Fruit fly (Drosophila melanogaster): ENCODE results near the gene CG12121.

CG12121 gene

dm6 chrX:9251212-9251877 is 19.2 kb upstream of the CG12121 start (continued):
- TF ChIP-seq HmgD (GFP tag; optimal IDR thresholded peaks at IDR 0.05) (no peak), btn (GFP tag; optimal IDR thresholded peaks at IDR 0.05) (peak; percentile 27), CG6175 (GFP tag; IDR thresholded peaks at IDR 0.05) (no peak), fd3F (GFP tag; optimal IDR thresholded peaks at IDR 0.05) (no peak), phol (tag; optimal IDR thresholded peaks at IDR 0.05) (peak; percentile 15), Atf6 (GFP tag; IDR thresholded peaks at IDR 0.05) (no peak), ken (GFP tag; IDR thresholded peaks at IDR 0.05) (no peak), Elba2 (GFP tag; optimal IDR thresholded peaks at IDR 0.05) (no peak), nerfin-2 (GFP tag; IDR thresholded peaks at IDR 0.05; ENCODE audit: partially characterized antibody) (no peak)

dm6 chrX:9250161-9250831 is 18.1 kb upstream of the CG12121 start, which contains the start of gene CG17754:
Gene CG17754 (plus strand): TSS chrX:9250420.
- TF ChIP-seq pzg (GFP tag; optimal IDR thresholded peaks at IDR 0.05) = peak; percentile 61
- peak; percentile 16 for TF ChIP-seq Nf-YC (tag; optimal IDR thresholded peaks at IDR 0.05)
- TF ChIP-seq CG14710 (tag; optimal IDR thresholded peaks at IDR 0.05) = peak; percentile 47
- peak; percentile 44 for TF ChIP-seq CG17359 (tag; optimal IDR thresholded peaks at IDR 0.05)
- TF ChIP-seq CG2116 (GFP tag; optimal IDR thresholded peaks at IDR 0.05) = peak; percentile 27
- TF ChIP-seq sens (GFP tag) = peak; percentile 6
- peak; percentile 9 for TF ChIP-seq CG8290 (GFP tag; optimal IDR thresholded peaks at IDR 0.05)
- no peak for TF ChIP-seq CG8290 (tag; optimal IDR thresholded peaks at IDR 0.05)
- TF ChIP-seq pb (GFP tag; optimal IDR thresholded peaks at IDR 0.05) = no peak
- peak; percentile 35 for TF ChIP-seq CG33213 (GFP tag; optimal IDR thresholded peaks at IDR 0.05)
- TF ChIP-seq Dp (GFP tag; optimal IDR thresholded peaks at IDR 0.05) = peak; percentile 33
- peak; percentile 2 for TF ChIP-seq HmgZ (tag; optimal IDR thresholded peaks at IDR 0.05)
- TF ChIP-seq CG9797 (GFP tag; optimal IDR thresholded peaks at IDR 0.05) = peak; percentile 78
- peak; percentile 17 for TF ChIP-seq CG30020 (tag; optimal IDR thresholded peaks at IDR 0.05)
- TF ChIP-seq CG9437 (GFP tag; optimal IDR thresholded peaks at IDR 0.05) = no peak
- peak; percentile 50 for TF ChIP-seq MESR4 (GFP tag; optimal IDR thresholded peaks at IDR 0.05)
- TF ChIP-seq Elba2 (GFP tag; optimal IDR thresholded peaks at IDR 0.05) = peak; percentile 19
- TF ChIP-seq CHES-1-like (GFP tag; optimal IDR thresholded peaks at IDR 0.05) = peak; percentile 0
- no peak for TF ChIP-seq CG12155 (GFP tag; optimal IDR thresholded peaks at IDR 0.05)
- peak; percentile 16 for TF ChIP-seq CG4617 (GFP tag; optimal IDR thresholded peaks at IDR 0.05; ENCODE audit: borderline replicate concordance)
- TF ChIP-seq chinmo (GFP tag; IDR thresholded peaks at IDR 0.05; ENCODE audit: partially characterized antibody) = 0 out of 4 replicates have a peak, but pooled peaks have one; percentile 47
- TF ChIP-seq cg (GFP tag; optimal IDR thresholded peaks at IDR 0.05) = peak; percentile 43
- TF ChIP-seq nom (GFP tag; optimal IDR thresholded peaks at IDR 0.05) = peak; percentile 48
- no peak for TF ChIP-seq CG9817 (tag; optimal IDR thresholded peaks at IDR 0.05)
- TF ChIP-seq CG8924 (tag; optimal IDR thresholded peaks at IDR 0.05) = peak; percentile 34
- TF ChIP-seq CG1603 (tag; optimal IDR thresholded peaks at IDR 0.05) = peak; percentile 8
- no peak for TF ChIP-seq Bgb (GFP tag; IDR thresholded peaks at IDR 0.05; ENCODE audit: partially characterized antibody)
- TF ChIP-seq CG17829 (tag; optimal IDR thresholded peaks at IDR 0.05) = peak; percentile 0
- TF ChIP-seq MBD-R2 (GFP tag; IDR thresholded peaks at IDR 0.05) = peak; percentile 87
- peak; percentile 29 for TF ChIP-seq trem (tag; optimal IDR thresholded peaks at IDR 0.05)
- no peak for TF ChIP-seq ato (GFP tag; IDR thresholded peaks at IDR 0.05; ENCODE audit: partially characterized antibody)
- TF ChIP-seq CG11504 (tag; optimal IDR thresholded peaks at IDR 0.05) = peak; percentile 40
- peak; percentile 13 for TF ChIP-seq CG2712 (tag; optimal IDR thresholded peaks at IDR 0.05)
- peak; percentile 69 for TF ChIP-seq Med (GFP tag)
- no peak for TF ChIP-seq CG17802 (tag; optimal IDR thresholded peaks at IDR 0.05)
- peak; percentile 19; the same call in 1 of the 3 replicates for TF ChIP-seq CG16813 (GFP tag; IDR thresholded peaks at IDR 0.05; ENCODE audit: partially characterized antibody)
- TF ChIP-seq CG14050 (GFP tag; IDR thresholded peaks at IDR 0.05) = no peak
- TF ChIP-seq toy (GFP tag; IDR thresholded peaks at IDR 0.05) = no peak
- TF ChIP-seq YL-1 (GFP tag; optimal IDR thresholded peaks at IDR 0.05) = peak; percentile 32

All from whole organism, embryonic.